Fruit fly (Drosophila melanogaster) whole organism, embryonic: ENCODE results near the gene CG32214.
A peak's percentile ranks its signal among the peaks of the same experiment; 100 is the strongest.

Source experiments
- Aef1 ChIP-seq: fragments of 200-800 bp; sonication (Bioruptor generic); IDR thresholded peaks from 3 replicates; pipeline ENCODE4 v1.3.6; 2022; ENCODE audit warnings: missing biosample characterization, missing genetic modification characterization
- BEAF-32 ChIP-seq: fragments of 200-800 bp; sonication (Bioruptor generic); optimal IDR thresholded peaks from 3 replicates; lab custom pipeline; 2017; ENCODE audit warnings: missing biosample characterization, missing genetic modification characterization, mild to moderate bottlenecking, moderate library complexity, missing genetic modification reagents
- Bdp1 ChIP-seq: fragments of 200-800 bp; sonication (Bioruptor generic); optimal IDR thresholded peaks from 3 replicates; lab custom pipeline; 2016; ENCODE audit warnings: missing biosample characterization, missing genetic modification characterization
- CG12236 ChIP-seq: fragments of 200-800 bp; sonication (Bioruptor generic); optimal IDR thresholded peaks from 2 replicates; lab custom pipeline; 2016; ENCODE audit warnings: missing biosample characterization, missing genetic modification characterization
- CG15696 ChIP-seq: fragments of 200-800 bp; sonication (Bioruptor generic); optimal IDR thresholded peaks from 2 replicates; lab custom pipeline; 2019; ENCODE audit warnings: missing biosample characterization, mild to moderate bottlenecking, missing genetic modification characterization, moderate library complexity
- CG1647 ChIP-seq: fragments of 200-800 bp; sonication (Bioruptor generic); optimal IDR thresholded peaks from 3 replicates; lab custom pipeline; 2016; ENCODE audit warnings: missing biosample characterization, missing genetic modification characterization
- CG17385 ChIP-seq: fragments of 200-800 bp; sonication (Bioruptor generic); optimal IDR thresholded peaks from 3 replicates; lab custom pipeline; 2018; ENCODE audit warnings: missing biosample characterization, mild to moderate bottlenecking, missing genetic modification characterization
- CG2678 ChIP-seq: fragments of 200-800 bp; sonication (Bioruptor generic); optimal IDR thresholded peaks from 3 replicates; lab custom pipeline; 2019; ENCODE audit warnings: missing biosample characterization, mild to moderate bottlenecking, missing genetic modification characterization, moderate library complexity
- CG31224 ChIP-seq: fragments of 200-800 bp; sonication (Bioruptor generic); IDR thresholded peaks from 2 replicates; pipeline ENCODE4 v1.3.6; 2022; ENCODE audit warnings: missing biosample characterization, missing genetic modification characterization
- CG33557 ChIP-seq: fragments of 200-800 bp; sonication (Bioruptor generic); optimal IDR thresholded peaks from 2 replicates; lab custom pipeline; 2019; ENCODE audit warnings: missing biosample characterization, mild to moderate bottlenecking, missing genetic modification characterization, moderate library complexity
- CG3407 ChIP-seq: fragments of 200-800 bp; sonication (Bioruptor generic); optimal IDR thresholded peaks from 2 replicates; lab custom pipeline; 2018; ENCODE audit warnings: missing biosample characterization, mild to moderate bottlenecking, missing genetic modification characterization
- CG6272 ChIP-seq: fragments of 200-800 bp; sonication (Bioruptor generic); IDR thresholded peaks from 2 replicates; pipeline ENCODE4 v1.3.6; 2022; ENCODE audit warnings: missing biosample characterization, missing genetic modification characterization
- CG7357 ChIP-seq: fragments of 200-800 bp; sonication (Bioruptor generic); IDR thresholded peaks from 3 replicates; pipeline ENCODE4 v1.3.6; 2022; ENCODE audit warnings: missing biosample characterization, missing genetic modification characterization
- CG8290 ChIP-seq, 3 experiments: fragments of 200-800 bp; sonication (Bioruptor generic); optimal IDR thresholded peaks; 2 replicates each; lab custom pipeline; 2016 to 2019; ENCODE audit warnings: missing biosample characterization in 3 of 3, missing genetic modification characterization in 3 of 3, mild to moderate bottlenecking in 2 of 3, moderate library complexity in 1 of 3
- CG9215 ChIP-seq: fragments of 200-800 bp; sonication (Bioruptor generic); IDR thresholded peaks from 2 replicates; pipeline ENCODE4 v1.3.6; 2022; ENCODE audit warnings: missing biosample characterization, missing genetic modification characterization
- CG9609 ChIP-seq: fragments of 200-800 bp; sonication (Bioruptor generic); optimal IDR thresholded peaks from 3 replicates; lab custom pipeline; 2016; ENCODE audit warnings: missing biosample characterization, missing genetic modification characterization
- CG9727 ChIP-seq: fragments of 200-800 bp; sonication (Bioruptor generic); optimal IDR thresholded peaks from 3 replicates; lab custom pipeline; 2017; ENCODE audit warnings: missing biosample characterization, mild to moderate bottlenecking, missing genetic modification characterization
- CG9932 ChIP-seq: fragments of 200-800 bp; sonication (Bioruptor generic); IDR thresholded peaks from 2 replicates; pipeline ENCODE4 v1.3.6; 2022; ENCODE audit warnings: missing biosample characterization, missing genetic modification characterization
- CoRest ChIP-seq: fragments of 200-800 bp; sonication (Bioruptor generic); optimal IDR thresholded peaks from 3 replicates; lab custom pipeline; 2018; ENCODE audit warnings: missing biosample characterization, mild to moderate bottlenecking, missing genetic modification characterization, moderate library complexity
- D19A ChIP-seq: fragments of 200-800 bp; optimal IDR thresholded peaks from 3 replicates; lab custom pipeline; 2019; ENCODE audit warnings: missing biosample characterization, mild to moderate bottlenecking, missing genetic modification characterization, moderate library complexity
- Dp ChIP-seq: fragments of 200-800 bp; sonication (Bioruptor generic); optimal IDR thresholded peaks from 2 replicates; lab custom pipeline; 2018; ENCODE audit warnings: missing biosample characterization, mild to moderate bottlenecking, missing genetic modification characterization, moderate library complexity
- HLH3B ChIP-seq: fragments of 200-800 bp; sonication (Bioruptor generic); IDR thresholded peaks from 2 replicates; pipeline ENCODE4 v1.3.6; 2022; ENCODE audit warnings: missing biosample characterization, missing genetic modification characterization
- Hand ChIP-seq: fragments of 200-800 bp; sonication (Bioruptor generic); optimal IDR thresholded peaks from 2 replicates; lab custom pipeline; 2017; ENCODE audit warnings: mild to moderate bottlenecking, missing biosample characterization, missing genetic modification reagents, missing genetic modification characterization
- Hr51 ChIP-seq, 2 experiments: fragments of 200-800 bp; sonication (Bioruptor generic); optimal IDR thresholded peaks; 2 replicates in 1 of 2; 3 replicates in 1 of 2; lab custom pipeline; 2016 to 2018; ENCODE audit warnings: missing biosample characterization in 2 of 2, missing genetic modification characterization in 2 of 2, mild to moderate bottlenecking in 1 of 2, moderate library complexity in 1 of 2
- Hsf ChIP-seq: fragments of 200-800 bp; sonication (Bioruptor generic); optimal IDR thresholded peaks from 3 replicates; lab custom pipeline; 2016; ENCODE audit warnings: missing biosample characterization, missing genetic modification characterization
- Rfx ChIP-seq: fragments of 200-800 bp; sonication (Bioruptor generic); IDR thresholded peaks from 2 replicates; pipeline ENCODE4 v1.3.6; 2022; ENCODE audit warnings: missing biosample characterization, missing genetic modification characterization
- Sry-δ ChIP-seq: fragments of 200-800 bp; sonication (Bioruptor generic); optimal IDR thresholded peaks from 2 replicates; lab custom pipeline; 2016; ENCODE audit warnings: missing biosample characterization, missing genetic modification characterization
- ash1 ChIP-seq: fragments of 200-800 bp; sonication (Bioruptor generic); optimal IDR thresholded peaks from 2 replicates; lab custom pipeline; 2018; ENCODE audit warnings: missing biosample characterization, mild to moderate bottlenecking, missing genetic modification characterization
- crc ChIP-seq: fragments of 200-800 bp; sonication (Bioruptor generic); optimal IDR thresholded peaks from 2 replicates; lab custom pipeline; 2016; ENCODE audit warnings: missing biosample characterization, missing genetic modification characterization
- crol ChIP-seq: fragments of 200-800 bp; sonication (Bioruptor generic); IDR thresholded peaks from 2 replicates; pipeline ENCODE4 v1.3.6; 2022; ENCODE audit warnings: missing biosample characterization, missing genetic modification characterization
- esg ChIP-seq: fragments of 200-800 bp; sonication (Bioruptor generic); conservative IDR thresholded peaks from 2 replicates; pipeline ENCODE4 v1.3.6; 2022; ENCODE audit warnings: missing biosample characterization, missing genetic modification characterization
- ewg ChIP-seq: fragments of 200-800 bp; sonication (Bioruptor generic); optimal IDR thresholded peaks from 3 replicates; lab custom pipeline; 2017; ENCODE audit warnings: mild to moderate bottlenecking, missing biosample characterization, missing genetic modification reagents, missing genetic modification characterization
- exex ChIP-seq: fragments of 200-800 bp; sonication (Bioruptor generic); optimal IDR thresholded peaks from 4 replicates; lab custom pipeline; 2018; ENCODE audit warnings: missing biosample characterization, mild to moderate bottlenecking, missing genetic modification characterization, moderate library complexity
- hb ChIP-seq: fragments of 200-800 bp; sonication (Bioruptor generic); IDR thresholded peaks from 3 replicates; pipeline ENCODE4 v1.3.6; 2022; ENCODE audit warnings: missing biosample characterization, missing genetic modification characterization; ENCODE audit not compliant: partially characterized antibody
- hbn ChIP-seq: fragments of 200-800 bp; sonication (Bioruptor generic); IDR thresholded peaks from 2 replicates; pipeline ENCODE4 v1.3.6; 2022; ENCODE audit warnings: missing biosample characterization, missing genetic modification characterization; ENCODE audit not compliant: partially characterized antibody
- hkb ChIP-seq, 2 experiments: fragments of 200-800 bp in 1 of 2; fragments of >200 bp in 1 of 2; sonication (Bioruptor generic) in 1 of 2; IDR thresholded peaks in 1 of 2; optimal IDR thresholded peaks in 1 of 2; 2 replicates each; pipeline versions ENCODE4 v1.3.6 to Lab custom; 2017 to 2022; ENCODE audit warnings: missing biosample characterization in 1 of 2, missing genetic modification characterization in 1 of 2
- kah ChIP-seq: fragments of 200-800 bp; sonication (Bioruptor generic); optimal IDR thresholded peaks from 2 replicates; lab custom pipeline; 2018; ENCODE audit warnings: missing biosample characterization, mild to moderate bottlenecking, missing genetic modification characterization
- knrl ChIP-seq: fragments of 200-800 bp; sonication (Bioruptor generic); IDR thresholded peaks from 3 replicates; pipeline ENCODE4 v1.3.6; 2022; ENCODE audit warnings: missing biosample characterization, missing genetic modification characterization; ENCODE audit not compliant: partially characterized antibody
- luna ChIP-seq: fragments of 200-800 bp; sonication (Bioruptor generic); optimal IDR thresholded peaks from 2 replicates; lab custom pipeline; 2016; ENCODE audit warnings: missing biosample characterization, missing genetic modification characterization
- nmo ChIP-seq: fragments of 200-800 bp; sonication (Bioruptor generic); optimal IDR thresholded peaks from 2 replicates; lab custom pipeline; 2018; ENCODE audit warnings: missing biosample characterization, mild to moderate bottlenecking, missing genetic modification characterization, moderate library complexity
- pan ChIP-seq, 4 experiments: fragments of >200 bp in 3 of 4; fragments of 200-800 bp in 1 of 4; sonication (Bioruptor generic) in 1 of 4; optimal IDR thresholded peaks in 3 of 4; IDR thresholded peaks in 1 of 4; 2 replicates each; pipeline versions ENCODE4 v1.3.6 to Lab custom; 2017 to 2022; ENCODE audit warnings: missing biosample characterization in 2 of 4, missing genetic modification characterization in 2 of 4, mixed read lengths in 1 of 4
- pfk ChIP-seq: fragments of 200-800 bp; sonication (Bioruptor generic); optimal IDR thresholded peaks from 2 replicates; lab custom pipeline; 2018; ENCODE audit warnings: missing biosample characterization, mild to moderate bottlenecking, missing genetic modification characterization, moderate library complexity
- toy ChIP-seq: fragments of 200-800 bp; sonication (Bioruptor generic); IDR thresholded peaks from 2 replicates; pipeline ENCODE4 v1.3.6; 2022; ENCODE audit warnings: missing biosample characterization, missing genetic modification characterization
- trem ChIP-seq: fragments of 200-800 bp; optimal IDR thresholded peaks from 3 replicates; lab custom pipeline; 2019; ENCODE audit warnings: missing biosample characterization, mild to moderate bottlenecking, missing genetic modification characterization, moderate library complexity
- vvl ChIP-seq: fragments of 200-800 bp; sonication (Bioruptor generic); IDR thresholded peaks from 2 replicates; pipeline ENCODE4 v1.3.6; 2022; ENCODE audit warnings: missing biosample characterization, missing genetic modification characterization
- wdn ChIP-seq: fragments of 200-800 bp; sonication (Bioruptor generic); IDR thresholded peaks from 2 replicates; pipeline ENCODE4 v1.3.6; 2022; ENCODE audit warnings: missing biosample characterization, missing genetic modification characterization

The CG32214 gene

dm6 chr3L:19446394-19447349 is 20.5 kb upstream of the CG32214 start, which contains the start of the genes CG33062 and Chd3 (continued):
- TF ChIP-seq Rfx (peak; percentile 36; the same call in 1 of the 2 replicates), Dp (peak; percentile 22), Bdp1 (GFP tag; lab: Kevin White, UChicago) (no peak), CG7357 (GFP tag; lab: Robert Waterston, UW) (peak; percentile 93), CG15696 (peak; percentile 29), pfk (GFP tag; lab: Kevin White, UChicago) (no peak), Hsf (GFP tag; lab: Kevin White, UChicago) (no peak), Hr51 (GFP tag; optimal IDR thresholded peaks at IDR 0.05; lab: Kevin White, UChicago) (peak in 1 of 2 experiments; percentile 8), crol (GFP tag; lab: Robert Waterston, UW) (no peak), hbn (GFP tag; lab: Robert Waterston, UW) (0 out of 2 replicates have a peak, but pooled peaks have one; percentile 15), CoRest (tag; lab: Kevin White, UChicago) (peak; percentile 60), crc (no peak), Hand (GFP tag; lab: Kevin White, UChicago) (no peak), kah (no peak), CG9932 (GFP tag; lab: Robert Waterston, UW) (peak; percentile 52; the same call in 1 of the 2 replicates), nmo (GFP tag; lab: Kevin White, UChicago) (peak; percentile 69), Aef1 (GFP tag; lab: Robert Waterston, UW) (peak; percentile 17; the same call in 1 of the 3 replicates), CG1647 (no peak), Sry-δ (peak; percentile 11), CG12236 (GFP tag; lab: Kevin White, UChicago) (no peak), D19A (peak; percentile 36), BEAF-32 (GFP tag; lab: Kevin White, UChicago) (peak; percentile 70), CG31224 (GFP tag; lab: Robert Waterston, UW) (peak; percentile 22; the same call in 1 of the 2 replicates), vvl (GFP tag; lab: Robert Waterston, UW) (no peak; the same call in 1 of the 2 replicates), ewg (GFP tag; lab: Kevin White, UChicago) (peak; percentile 16), CG33557 (GFP tag; lab: Kevin White, UChicago) (no peak), hb (GFP tag; lab: Robert Waterston, UW) (no peak), wdn (GFP tag; lab: Robert Waterston, UW) (no peak), luna (no peak), CG17385 (GFP tag; lab: Kevin White, UChicago) (peak; percentile 7), CG8290 (GFP tag; optimal IDR thresholded peaks at IDR 0.05; lab: Kevin White, UChicago) (no peak), CG8290 (tag; optimal IDR thresholded peaks at IDR 0.05; lab: Kevin White, UChicago) (no peak), CG9215 (0 out of 2 replicates have a peak, but pooled peaks have one; percentile 40), CG9727 (GFP tag; lab: Kevin White, UChicago) (peak; percentile 19), exex (no peak), hkb (optimal IDR thresholded peaks at IDR 0.05; lab: Kevin White, UChicago) (no peak), hkb (GFP tag; IDR thresholded peaks at IDR 0.05; lab: Robert Waterston, UW) (no peak), pan (optimal IDR thresholded peaks at IDR 0.05; lab: Kevin White, UChicago) (no peak), pan (GFP tag; optimal IDR thresholded peaks at IDR 0.05 in 1 of 2, IDR thresholded peaks at IDR 0.05 in 1 of 2) (peak in 1 of 2 experiments; percentile 8), knrl (GFP tag; lab: Robert Waterston, UW) (peak; percentile 57; the same call in 2 of the 3 replicates), CG9609 (GFP tag; lab: Kevin White, UChicago) (no peak), esg (GFP tag; lab: Robert Waterston, UW) (0 out of 2 replicates have a peak, but pooled peaks have one; percentile 25), trem (tag; lab: Kevin White, UChicago) (no peak), CG3407 (GFP tag; lab: Kevin White, UChicago) (no peak), CG6272 (GFP tag; lab: Robert Waterston, UW) (peak; percentile 55), CG2678 (tag; lab: Kevin White, UChicago) (peak; percentile 48), ash1 (GFP tag; lab: Kevin White, UChicago) (no peak), HLH3B (GFP tag; lab: Robert Waterston, UW) (no peak), toy (GFP tag; lab: Robert Waterston, UW) (no peak)
